Fruit fly (Drosophila melanogaster) S2 (cell line): Measurements from ENCODE around the gene Bcat.

Experiments used
- CG8478 ChIP-seq: fragments of >200 bp; optimal IDR thresholded peaks from 2 replicates; lab custom pipeline; 2018
- CTCF ChIP-seq, 2 experiments: fragments of >200 bp; optimal IDR thresholded peaks; 2 replicates each; lab custom pipeline; 2018

Bcat gene

dm6 chrX:13402763-13403162 lies 6.1 kb downstream of the Bcat start, which contains the start of gene CG12725:
Gene CG12725, minus strand, starts transcription at chrX:13402863.
- no peak for TF ChIP-seq CTCF (optimal IDR thresholded peaks at IDR 0.05; lab: Kevin White, UChicago)
- TF ChIP-seq CG8478 (lab: Kevin White, UChicago), result no peak

- TF ChIP-seq CG8478 (lab: Kevin White, UChicago) (no peak), CTCF (optimal IDR thresholded peaks at IDR 0.05; lab: Kevin White, UChicago) (no peak)
These were observed 6.9 kb downstream of the Bcat start for dm6 chrX:13403553-13403952.

dm6 chrX:13403962-13404830 lies 7.5 kb downstream of the Bcat start, which contains the start of gene GstT4:
Gene GstT4, plus strand, starts transcription at chrX:13404749.
- TF ChIP-seq CG8478 (lab: Kevin White, UChicago), result no peak
- TF ChIP-seq CTCF (optimal IDR thresholded peaks at IDR 0.05; lab: Kevin White, UChicago), result no peak

dm6 chrX:13406293-13406692 lies 9.6 kb downstream of the Bcat start:
- TF ChIP-seq CTCF (optimal IDR thresholded peaks at IDR 0.05; lab: Kevin White, UChicago) (no peak), CG8478 (lab: Kevin White, UChicago) (no peak)

- TF ChIP-seq CTCF (optimal IDR thresholded peaks at IDR 0.05; lab: Kevin White, UChicago) (no peak), CG8478 (lab: Kevin White, UChicago) (no peak)
These were observed 11.0 kb downstream of the Bcat start for dm6 chrX:13407673-13408072.

dm6 chrX:13410887-13411286 lies 14.2 kb downstream of the Bcat start:
- TF ChIP-seq CG8478 (lab: Kevin White, UChicago), result no peak
- no peak for TF ChIP-seq CTCF (optimal IDR thresholded peaks at IDR 0.05; lab: Kevin White, UChicago)

- TF ChIP-seq CTCF (optimal IDR thresholded peaks at IDR 0.05; lab: Kevin White, UChicago), result no peak
- no peak for TF ChIP-seq CG8478 (lab: Kevin White, UChicago)
These were observed 14.8 kb downstream of the Bcat start for dm6 chrX:13411376-13411973.

dm6 chrX:13412941-13413613 lies 16.4 kb downstream of the Bcat start, which contains the start of the genes CG1998 and Set2:
Gene CG1998, minus strand, starts transcription at chrX:13413074.
Gene Set2, plus strand, starts transcription at chrX:13413242.
- TF ChIP-seq CG8478 (lab: Kevin White, UChicago) (no peak), CTCF (optimal IDR thresholded peaks at IDR 0.05; lab: Kevin White, UChicago) (peak; percentile 44 to 58)

- no peak for TF ChIP-seq CG8478 (lab: Kevin White, UChicago)
- TF ChIP-seq CTCF (optimal IDR thresholded peaks at IDR 0.05; lab: Kevin White, UChicago), result peak; percentile 57 to 62
These were observed 24.4 kb downstream of the Bcat start for dm6 chrX:13421059-13421458.

dm6 chrX:13434065-13434464 lies 37.4 kb downstream of the Bcat start:
- TF ChIP-seq CTCF (optimal IDR thresholded peaks at IDR 0.05; lab: Kevin White, UChicago) (no peak), CG8478 (lab: Kevin White, UChicago) (no peak)

- TF ChIP-seq CG8478 (lab: Kevin White, UChicago) (no peak), CTCF (optimal IDR thresholded peaks at IDR 0.05; lab: Kevin White, UChicago) (no peak)
These were observed 48.0 kb downstream of the Bcat start for dm6 chrX:13444687-13445086.

dm6 chrX:13445695-13446094 lies 49.0 kb downstream of the Bcat start, which contains the start of gene Neto:
Gene Neto, plus strand, starts transcription at chrX:13445903.
- TF ChIP-seq CTCF (optimal IDR thresholded peaks at IDR 0.05; lab: Kevin White, UChicago), result no peak
- TF ChIP-seq CG8478 (lab: Kevin White, UChicago), result no peak

dm6 chrX:13447438-13447837 lies 50.7 kb downstream of the Bcat start:
- no peak for TF ChIP-seq CG8478 (lab: Kevin White, UChicago)
- TF ChIP-seq CTCF (optimal IDR thresholded peaks at IDR 0.05; lab: Kevin White, UChicago), result no peak

- no peak for TF ChIP-seq CG8478 (lab: Kevin White, UChicago)
- no peak for TF ChIP-seq CTCF (optimal IDR thresholded peaks at IDR 0.05; lab: Kevin White, UChicago)
These were observed 54.1 kb downstream of the Bcat start for dm6 chrX:13450754-13451153.
